Fruit fly (Drosophila melanogaster) whole organism, embryonic: ENCODE results near the gene CG31921.
A peak's percentile ranks its signal among the peaks of the same experiment; 100 is the strongest.

Experiments used
- Atf3 ChIP-seq: fragments of 200-800 bp; sonication (Bioruptor generic); optimal IDR thresholded peaks from 3 replicates; lab custom pipeline; 2016; ENCODE audit warnings: missing biosample characterization, missing genetic modification characterization
- B-H2 ChIP-seq: fragments of 200-800 bp; sonication (Bioruptor generic); optimal IDR thresholded peaks from 2 replicates; lab custom pipeline; 2018; ENCODE audit warnings: missing biosample characterization, mild to moderate bottlenecking, missing genetic modification characterization
- CG12071 ChIP-seq: fragments of 200-800 bp; sonication (Bioruptor generic); optimal IDR thresholded peaks from 3 replicates; lab custom pipeline; 2018; ENCODE audit warnings: missing biosample characterization, mild to moderate bottlenecking, missing genetic modification characterization
- CG12942 ChIP-seq: fragments of 200-800 bp; sonication (Bioruptor generic); optimal IDR thresholded peaks from 3 replicates; lab custom pipeline; 2016; ENCODE audit warnings: missing biosample characterization, missing genetic modification characterization
- CG13296 ChIP-seq: fragments of 200-800 bp; sonication (Bioruptor generic); optimal IDR thresholded peaks from 3 replicates; lab custom pipeline; 2018; ENCODE audit warnings: missing biosample characterization, mild to moderate bottlenecking, missing genetic modification characterization
- CG13775 ChIP-seq: fragments of 200-800 bp; sonication (Bioruptor generic); optimal IDR thresholded peaks from 3 replicates; lab custom pipeline; 2017; ENCODE audit warnings: missing biosample characterization, mild to moderate bottlenecking, missing genetic modification characterization
- CG15514 ChIP-seq: fragments of 200-800 bp; sonication (Bioruptor generic); optimal IDR thresholded peaks from 3 replicates; lab custom pipeline; 2017; ENCODE audit warnings: missing biosample characterization, missing genetic modification characterization, mild to moderate bottlenecking, moderate library complexity, missing genetic modification reagents
- CG15696 ChIP-seq: fragments of 200-800 bp; sonication (Bioruptor generic); optimal IDR thresholded peaks from 2 replicates; lab custom pipeline; 2019; ENCODE audit warnings: missing biosample characterization, mild to moderate bottlenecking, missing genetic modification characterization, moderate library complexity
- CG16815 ChIP-seq: fragments of 200-800 bp; sonication (Bioruptor generic); optimal IDR thresholded peaks from 3 replicates; lab custom pipeline; 2017; ENCODE audit warnings: missing biosample characterization, mild to moderate bottlenecking, missing genetic modification characterization
- CG17829 ChIP-seq: fragments of 200-800 bp; optimal IDR thresholded peaks from 2 replicates; lab custom pipeline; 2019; ENCODE audit warnings: missing biosample characterization, mild to moderate bottlenecking, missing genetic modification characterization, moderate library complexity
- CG18599 ChIP-seq: fragments of 200-800 bp; sonication (Bioruptor generic); optimal IDR thresholded peaks from 3 replicates; lab custom pipeline; 2017; ENCODE audit warnings: missing biosample characterization, missing genetic modification characterization, mild to moderate bottlenecking, moderate library complexity, missing genetic modification reagents
- CG34376 ChIP-seq: fragments of 200-800 bp; sonication (Bioruptor generic); optimal IDR thresholded peaks from 2 replicates; lab custom pipeline; 2018; ENCODE audit warnings: missing biosample characterization, mild to moderate bottlenecking, missing genetic modification characterization
- CG4730 ChIP-seq: fragments of 200-800 bp; sonication (Bioruptor generic); IDR thresholded peaks from 2 replicates; pipeline ENCODE4 v1.3.6; 2022; ENCODE audit warnings: missing biosample characterization, missing genetic modification characterization
- CG5180 ChIP-seq: fragments of 200-800 bp; sonication (Bioruptor generic); optimal IDR thresholded peaks from 3 replicates; lab custom pipeline; 2017; ENCODE audit warnings: missing biosample characterization, missing genetic modification characterization, mild to moderate bottlenecking, moderate library complexity, missing genetic modification reagents
- CG5953 ChIP-seq: fragments of 200-800 bp; sonication (Bioruptor generic); IDR thresholded peaks from 2 replicates; pipeline ENCODE4 v1.3.6; 2022; ENCODE audit warnings: missing biosample characterization, missing genetic modification characterization
- CG6254 ChIP-seq: fragments of 200-800 bp; sonication (Bioruptor generic); optimal IDR thresholded peaks from 3 replicates; lab custom pipeline; 2017; ENCODE audit warnings: mild to moderate bottlenecking, missing biosample characterization, missing genetic modification reagents, missing genetic modification characterization
- CkIIα-i1 ChIP-seq: fragments of 200-800 bp; sonication (Bioruptor generic); IDR thresholded peaks from 2 replicates; pipeline ENCODE4 v1.3.6; 2022; ENCODE audit warnings: missing biosample characterization, missing genetic modification characterization
- Dp ChIP-seq: fragments of 200-800 bp; sonication (Bioruptor generic); optimal IDR thresholded peaks from 2 replicates; lab custom pipeline; 2018; ENCODE audit warnings: missing biosample characterization, mild to moderate bottlenecking, missing genetic modification characterization, moderate library complexity
- Ets65A ChIP-seq: fragments of 200-800 bp; sonication (Bioruptor generic); peaks from one replicate; lab custom pipeline; 2016; ENCODE audit warnings: missing biosample characterization, missing genetic modification characterization
- GATAe ChIP-seq: fragments of 200-800 bp; sonication (Bioruptor generic); conservative IDR thresholded peaks from 2 replicates; pipeline ENCODE4 v1.3.6; 2022; ENCODE audit warnings: missing biosample characterization, missing genetic modification characterization
- Hey ChIP-seq: fragments of 200-800 bp; sonication (Bioruptor generic); optimal IDR thresholded peaks from 3 replicates; lab custom pipeline; 2018; ENCODE audit warnings: missing biosample characterization, mild to moderate bottlenecking, missing genetic modification characterization
- HmgZ ChIP-seq: fragments of 200-800 bp; sonication (Bioruptor generic); optimal IDR thresholded peaks from 2 replicates; lab custom pipeline; 2018; ENCODE audit warnings: missing biosample characterization, mild to moderate bottlenecking, missing genetic modification characterization
- Mrtf ChIP-seq: fragments of 200-800 bp; sonication (Bioruptor generic); IDR thresholded peaks from 3 replicates; pipeline ENCODE4 v1.3.6; 2022; ENCODE audit warnings: missing biosample characterization, missing genetic modification characterization
- Usf ChIP-seq: fragments of 200-800 bp; sonication (Bioruptor generic); optimal IDR thresholded peaks from 2 replicates; lab custom pipeline; 2017; ENCODE audit warnings: missing genotype, missing biosample characterization, missing genetic modification characterization
- caup ChIP-seq: fragments of 200-800 bp; sonication (Bioruptor generic); optimal IDR thresholded peaks from 3 replicates; lab custom pipeline; 2017; ENCODE audit warnings: missing biosample characterization, mild to moderate bottlenecking, missing genetic modification characterization, moderate library complexity; ENCODE audit not compliant: severe bottlenecking
- cwo ChIP-seq: fragments of 200-800 bp; sonication (Bioruptor generic); optimal IDR thresholded peaks from 3 replicates; lab custom pipeline; 2017; ENCODE audit warnings: missing biosample characterization, missing genetic modification characterization, mild to moderate bottlenecking, moderate library complexity, missing genetic modification reagents
- da ChIP-seq: fragments of 200-800 bp; sonication (Bioruptor generic); optimal IDR thresholded peaks from 2 replicates; lab custom pipeline; 2016; ENCODE audit warnings: missing biosample characterization, missing genetic modification characterization
- eve ChIP-seq, 2 experiments: fragments of >200 bp; optimal IDR thresholded peaks; 2 replicates each; lab custom pipeline; 2017; ENCODE audit warnings: missing biosample characterization in 2 of 2, missing genetic modification characterization in 2 of 2
- exex ChIP-seq: fragments of 200-800 bp; sonication (Bioruptor generic); optimal IDR thresholded peaks from 4 replicates; lab custom pipeline; 2018; ENCODE audit warnings: missing biosample characterization, mild to moderate bottlenecking, missing genetic modification characterization, moderate library complexity
- ftz-f1 ChIP-seq: fragments of 200-800 bp; sonication (Bioruptor generic); optimal IDR thresholded peaks from 2 replicates; lab custom pipeline; 2016; ENCODE audit warnings: missing biosample characterization, missing genetic modification characterization
- grn ChIP-seq: fragments of 200-800 bp; sonication (Bioruptor generic); optimal IDR thresholded peaks from 3 replicates; lab custom pipeline; 2017; ENCODE audit warnings: missing biosample characterization, missing genetic modification characterization
- ind ChIP-seq: fragments of 200-800 bp; sonication (Bioruptor generic); optimal IDR thresholded peaks from 3 replicates; lab custom pipeline; 2016; ENCODE audit warnings: missing biosample characterization, missing genetic modification characterization
- lab ChIP-seq: fragments of 200-800 bp; sonication (Bioruptor generic); optimal IDR thresholded peaks from 3 replicates; lab custom pipeline; 2017; ENCODE audit warnings: missing biosample characterization, missing genetic modification characterization, mild to moderate bottlenecking, moderate library complexity, missing genetic modification reagents
- mam ChIP-seq: fragments of 200-800 bp; sonication (Bioruptor generic); optimal IDR thresholded peaks from 3 replicates; lab custom pipeline; 2016; ENCODE audit warnings: missing biosample characterization, missing genetic modification characterization
- mirr ChIP-seq: fragments of 200-800 bp; sonication (Bioruptor generic); optimal IDR thresholded peaks from 3 replicates; lab custom pipeline; 2018; ENCODE audit warnings: missing biosample characterization, mild to moderate bottlenecking, missing genetic modification characterization
- pfk ChIP-seq: fragments of 200-800 bp; sonication (Bioruptor generic); optimal IDR thresholded peaks from 2 replicates; lab custom pipeline; 2018; ENCODE audit warnings: missing biosample characterization, mild to moderate bottlenecking, missing genetic modification characterization, moderate library complexity
- pnt ChIP-seq: fragments of 200-800 bp; sonication (Bioruptor generic); optimal IDR thresholded peaks from 3 replicates; lab custom pipeline; 2016; ENCODE audit warnings: missing biosample characterization, missing genetic modification characterization
- tgo ChIP-seq: fragments of 200-800 bp; sonication (Bioruptor generic); IDR thresholded peaks from 3 replicates; pipeline ENCODE4 v1.3.6; 2022; ENCODE audit warnings: missing biosample characterization, missing genetic modification characterization

Gene CG31921

dm6 chr2L:329661-330060, 2.5 kb downstream of the CG31921 start, which contains the start of gene CG43755:
Gene CG43755 (minus strand): TSS chr2L:329761.
- TF ChIP-seq mam (no peak), CG17829 (peak; percentile 28)

- peak; percentile 60 for TF ChIP-seq CG34376 (GFP tag; lab: Kevin White, UChicago)
- TF ChIP-seq CG13775 (GFP tag; lab: Kevin White, UChicago): no peak
- peak; percentile 55 for TF ChIP-seq GATAe (GFP tag; lab: Robert Waterston, UW)
- no peak for TF ChIP-seq CG4730 (GFP tag; lab: Robert Waterston, UW)
- no peak for TF ChIP-seq CkIIα-i1
- peak; percentile 4 for TF ChIP-seq caup (GFP tag; lab: Kevin White, UChicago)
- TF ChIP-seq grn (GFP tag; lab: Kevin White, UChicago): peak; percentile 87
- no peak for TF ChIP-seq tgo
- no peak for TF ChIP-seq eve (GFP tag; optimal IDR thresholded peaks at IDR 0.05; lab: Kevin White, UChicago)
- peak; percentile 24 for TF ChIP-seq CG13296 (GFP tag; lab: Kevin White, UChicago)
- no peak for TF ChIP-seq pnt (GFP tag; lab: Kevin White, UChicago)
- peak; percentile 0 for TF ChIP-seq cwo
- no peak for TF ChIP-seq ftz-f1
- TF ChIP-seq pfk (GFP tag; lab: Kevin White, UChicago): peak; percentile 16
- TF ChIP-seq CG15696 (tag; lab: Kevin White, UChicago): no peak
- TF ChIP-seq CG5180 (GFP tag; lab: Kevin White, UChicago): peak; percentile 14
- no peak for TF ChIP-seq da (GFP tag; lab: Kevin White, UChicago)
- TF ChIP-seq CG5953 (GFP tag; lab: Robert Waterston, UW): no peak
- peak; percentile 39 for TF ChIP-seq CG18599
- TF ChIP-seq Atf3: no peak
- no peak for TF ChIP-seq CG16815 (GFP tag; lab: Kevin White, UChicago)
- TF ChIP-seq exex: peak; percentile 98
- peak; percentile 23 for TF ChIP-seq HmgZ (tag; lab: Kevin White, UChicago)
- TF ChIP-seq lab (GFP tag; lab: Kevin White, UChicago): peak; percentile 28
- no peak for TF ChIP-seq CG12942 (GFP tag; lab: Kevin White, UChicago)
- peak; percentile 46 for TF ChIP-seq CG12071
- peak; percentile 87 for TF ChIP-seq mirr (GFP tag; lab: Kevin White, UChicago)
- TF ChIP-seq Hey (tag; lab: Kevin White, UChicago): peak; percentile 94
- no peak for TF ChIP-seq Usf (GFP tag; lab: Kevin White, UChicago)
- peak; percentile 29 for TF ChIP-seq CG6254
These were observed 9.2 kb downstream of the CG31921 start for dm6 chr2L:322915-323314.

dm6 chr2L:321793-322192, 10.3 kb downstream of the CG31921 start, which contains the start of gene CG33127:
Gene CG33127 (plus strand): TSS chr2L:322101.
- TF ChIP-seq B-H2 (no peak), CG15514 (GFP tag; lab: Kevin White, UChicago) (peak; percentile 97)

- TF ChIP-seq Ets65A (GFP tag; lab: Kevin White, UChicago) (peak; percentile 19), Dp (GFP tag; lab: Kevin White, UChicago) (no peak), ind (GFP tag; lab: Kevin White, UChicago) (no peak), Mrtf (no peak), exex (peak; percentile 83)
These were observed 11.0 kb downstream of the CG31921 start, which contains the start of gene CG11911 for dm6 chr2L:321148-321547. Gene CG11911 (minus strand): TSS chr2L:321248.
